Worm (Caenorhabditis elegans): ENCODE data around the gene nlp-67.

DNA sequence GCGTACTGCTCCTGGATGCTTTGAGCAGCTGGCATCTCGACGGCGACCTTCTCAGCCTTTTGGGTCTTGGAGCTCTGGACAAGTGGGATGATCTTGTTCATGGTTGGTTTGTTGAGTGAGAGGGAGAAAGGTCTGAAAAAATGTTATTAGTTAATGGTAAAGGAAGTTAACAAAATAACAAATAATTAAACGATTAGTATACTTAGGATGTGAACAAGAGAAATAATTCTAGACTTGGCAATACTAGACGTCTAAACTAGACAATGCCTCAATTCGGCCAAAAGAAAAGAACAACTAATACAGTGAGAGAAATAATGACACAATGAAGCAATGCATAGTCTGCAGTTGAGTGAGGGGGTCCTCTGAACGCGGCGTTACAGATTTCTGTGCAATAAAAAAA lies 26.3 kb downstream of the nlp-67 start, which contains the start of gene R11.4:
- TF ChIP-seq nhr-77 (tag; optimal IDR thresholded peaks at IDR 0.05) = no peak
- no peak for TF ChIP-seq aly-2 (tag; optimal IDR thresholded peaks at IDR 0.05)
- no peak for TF ChIP-seq unc-62 (GFP tag; optimal IDR thresholded peaks at IDR 0.05)
- TF ChIP-seq lin-39 (tag; optimal IDR thresholded peaks at IDR 0.05) = no peak
- no peak for TF ChIP-seq dmd-4 (tag; optimal IDR thresholded peaks at IDR 0.05)

Measured in whole organism, L2 larva.